Worm (Caenorhabditis elegans) whole organism, L4 larva: ENCODE measurements around the gene rsr-2.

Experiments used
- F26F4.8 ChIP-seq: fragments of 200-800 bp; sonication (Bioruptor generic); conservative IDR thresholded peaks from 2 replicates; pipeline ENCODE4 v1.3.6; 2022; ENCODE audit warnings: missing genetic modification characterization, missing compliant biosample characterization
- R02D3.7 ChIP-seq: fragments of 150-350 bp; sonication (generic microtip); optimal IDR thresholded peaks from 3 replicates; lab custom pipeline; 2014; ENCODE audit warnings: missing biosample characterization, missing genetic modification characterization
- T20F7.1 ChIP-seq: fragments of 200-800 bp; sonication (Bioruptor generic); optimal IDR thresholded peaks from 2 replicates; lab custom pipeline; 2018; ENCODE audit warnings: mild to moderate bottlenecking, missing genetic modification characterization, missing compliant biosample characterization
- T26A8.4 ChIP-seq: fragments of 200-800 bp; sonication (Bioruptor generic); IDR thresholded peaks from 2 replicates; pipeline ENCODE4 v1.3.6; 2022; ENCODE audit warnings: missing genetic modification characterization, missing compliant biosample characterization
- Y75B8A.6 ChIP-seq: fragments of 200-800 bp; sonication (Bioruptor generic); IDR thresholded peaks from 2 replicates; pipeline ENCODE4 v1.3.6; 2022; ENCODE audit warnings: missing genetic modification reagents, missing genetic modification characterization, missing compliant biosample characterization
- aha-1 ChIP-seq: fragments of 150-350 bp; peaks from one replicate; lab custom pipeline; 2014; ENCODE audit warnings: missing biosample characterization, missing genetic modification characterization
- ama-1 ChIP-seq: fragments of 150-350 bp; optimal IDR thresholded peaks from 2 replicates; lab custom pipeline; 2014; ENCODE audit warnings: inconsistent platforms, mixed read lengths
- attf-4 ChIP-seq: sonication (generic microtip); optimal IDR thresholded peaks from 3 replicates; lab custom pipeline; 2017; ENCODE audit warnings: missing biosample characterization, missing genetic modification characterization
- ceh-20 ChIP-seq: fragments of 200-800 bp; sonication (Bioruptor generic); IDR thresholded peaks from 2 replicates; pipeline ENCODE4 v1.3.6; 2022; ENCODE audit warnings: missing genetic modification reagents, missing genetic modification characterization, missing compliant biosample characterization
- ceh-28 ChIP-seq: fragments of 150-350 bp; optimal IDR thresholded peaks from 2 replicates; lab custom pipeline; 2014; ENCODE audit warnings: missing biosample characterization, missing genetic modification reagents, missing genetic modification characterization
- ceh-32 ChIP-seq: sonication (generic microtip); optimal IDR thresholded peaks from 2 replicates; lab custom pipeline; 2016; ENCODE audit warnings: mild to moderate bottlenecking, missing genetic modification characterization, missing compliant biosample characterization; ENCODE audit not compliant: poor library complexity
- ctbp-1 ChIP-seq: fragments of 200-800 bp; sonication (Bioruptor generic); IDR thresholded peaks from 2 replicates; pipeline ENCODE4 v1.3.6; 2022; ENCODE audit warnings: missing genetic modification reagents, missing genetic modification characterization, missing compliant biosample characterization
- dpl-1 ChIP-seq: fragments of 150-350 bp; optimal IDR thresholded peaks from 2 replicates; lab custom pipeline; 2014; ENCODE audit warnings: missing biosample characterization, missing genetic modification reagents, missing genetic modification characterization
- egl-43 ChIP-seq: fragments of 200-800 bp; sonication (Bioruptor generic); IDR thresholded peaks from 2 replicates; pipeline ENCODE4 v1.3.6; 2022; ENCODE audit warnings: missing genetic modification reagents, missing genetic modification characterization, missing compliant biosample characterization
- gei-8 ChIP-seq: fragments of 200-800 bp; sonication (Bioruptor generic); optimal IDR thresholded peaks from 2 replicates; lab custom pipeline; 2018; ENCODE audit warnings: mild to moderate bottlenecking, missing genetic modification characterization, missing compliant biosample characterization
- hlh-30 ChIP-seq: sonication (generic microtip); optimal IDR thresholded peaks from 2 replicates; lab custom pipeline; 2017; ENCODE audit warnings: antibody characterized with exemption, mild to moderate bottlenecking, missing genetic modification characterization, missing compliant biosample characterization; ENCODE audit not compliant: insufficient read depth
- hmg-1.1 ChIP-seq: fragments of 200-800 bp; sonication (Bioruptor generic); IDR thresholded peaks from 2 replicates; pipeline ENCODE4 v1.3.6; 2022; ENCODE audit warnings: missing genetic modification reagents, missing genetic modification characterization, missing compliant biosample characterization
- lin-1 ChIP-seq: fragments of 200-800 bp; sonication (Bioruptor generic); IDR thresholded peaks from 2 replicates; pipeline ENCODE4 v1.3.6; 2022; ENCODE audit warnings: missing genetic modification reagents, missing genetic modification characterization, missing compliant biosample characterization
- lin-38 ChIP-seq: fragments of 200-800 bp; sonication (Bioruptor generic); IDR thresholded peaks from 2 replicates; pipeline ENCODE4 v1.3.6; 2022; ENCODE audit warnings: missing genetic modification reagents, missing genetic modification characterization, missing compliant biosample characterization
- lin-39 ChIP-seq: fragments of 150-350 bp; optimal IDR thresholded peaks from 2 replicates; lab custom pipeline; 2014; ENCODE audit warnings: missing biosample characterization, missing genetic modification reagents, missing genetic modification characterization
- lsy-2 ChIP-seq, 2 experiments: fragments of 150-350 bp in 1 of 2; sonication (generic microtip) in 1 of 2; optimal IDR thresholded peaks; 2 replicates each; lab custom pipeline; 2014 to 2017; ENCODE audit warnings: missing biosample characterization in 2 of 2, missing genetic modification characterization in 2 of 2
- mes-2 ChIP-seq: sonication (generic microtip); optimal IDR thresholded peaks from 2 replicates; lab custom pipeline; 2016; ENCODE audit warnings: missing genotype, mild to moderate bottlenecking, missing genetic modification characterization, missing compliant biosample characterization; ENCODE audit not compliant: poor library complexity, severe bottlenecking
- mxl-3 ChIP-seq: fragments of 200-800 bp; sonication (Bioruptor generic); optimal IDR thresholded peaks from 2 replicates; lab custom pipeline; 2018; ENCODE audit warnings: mild to moderate bottlenecking, missing genetic modification characterization, missing compliant biosample characterization
- nhr-102 ChIP-seq: sonication (generic microtip); optimal IDR thresholded peaks from 2 replicates; lab custom pipeline; 2016; ENCODE audit warnings: mild to moderate bottlenecking, missing genetic modification characterization, moderate library complexity, missing compliant biosample characterization
- nhr-11 ChIP-seq: fragments of 150-350 bp; optimal IDR thresholded peaks from 2 replicates; lab custom pipeline; 2014; ENCODE audit warnings: missing biosample characterization, missing genetic modification characterization
- nhr-111 ChIP-seq: fragments of 200-800 bp; sonication (Bioruptor generic); optimal IDR thresholded peaks from 2 replicates; lab custom pipeline; 2018; ENCODE audit warnings: mild to moderate bottlenecking, missing genetic modification characterization, missing compliant biosample characterization
- nhr-25 ChIP-seq: sonication (generic microtip); optimal IDR thresholded peaks from 2 replicates; lab custom pipeline; 2017; ENCODE audit warnings: missing genetic modification characterization, mild to moderate bottlenecking, missing compliant biosample characterization, antibody characterized with exemption, moderate library complexity, borderline replicate concordance; ENCODE audit not compliant: insufficient read depth
- nhr-42 ChIP-seq: fragments of 200-800 bp; sonication (Bioruptor generic); IDR thresholded peaks from 2 replicates; pipeline ENCODE4 v1.3.6; 2022; ENCODE audit warnings: missing genetic modification characterization, missing compliant biosample characterization
- nhr-48 ChIP-seq: sonication (generic microtip); optimal IDR thresholded peaks from 2 replicates; lab custom pipeline; 2016; ENCODE audit warnings: mild to moderate bottlenecking, missing genetic modification characterization, missing compliant biosample characterization
- pqm-1 ChIP-seq: sonication (generic microtip); optimal IDR thresholded peaks from 2 replicates; lab custom pipeline; 2017; ENCODE audit warnings: missing biosample characterization, missing genetic modification characterization
- rbr-2 ChIP-seq: sonication (generic microtip); optimal IDR thresholded peaks from 2 replicates; lab custom pipeline; 2016; ENCODE audit warnings: missing genotype, missing genetic modification characterization, missing compliant biosample characterization
- sdz-12 ChIP-seq: fragments of 200-800 bp; sonication (Bioruptor generic); optimal IDR thresholded peaks from 2 replicates; lab custom pipeline; 2018; ENCODE audit warnings: mild to moderate bottlenecking, missing genetic modification characterization, missing compliant biosample characterization
- set-16 ChIP-seq: fragments of 200-800 bp; sonication (Bioruptor generic); IDR thresholded peaks from 2 replicates; pipeline ENCODE4 v1.3.6; 2022; ENCODE audit warnings: missing genetic modification reagents, missing genetic modification characterization, missing compliant biosample characterization
- tra-1 ChIP-seq: fragments of 200-800 bp; sonication (Bioruptor generic); IDR thresholded peaks from 2 replicates; pipeline ENCODE4 v1.3.6; 2022; ENCODE audit warnings: missing genetic modification reagents, missing genetic modification characterization, missing compliant biosample characterization
- unc-39 ChIP-seq: sonication (generic microtip); optimal IDR thresholded peaks from 2 replicates; lab custom pipeline; 2017; ENCODE audit warnings: missing biosample characterization, missing genetic modification characterization
- unc-62 ChIP-seq, 3 experiments: fragments of 150-350 bp in 1 of 3; sonication (generic microtip); optimal IDR thresholded peaks in 2 of 3; peaks in 1 of 3; 1 replicate in 1 of 3; 2 replicates in 2 of 3; lab custom pipeline; 2014 to 2017; ENCODE audit warnings: missing biosample characterization in 3 of 3, missing genetic modification characterization in 3 of 3, missing genetic modification reagents in 3 of 3, missing genotype in 1 of 3

rsr-2 gene

DNA sequence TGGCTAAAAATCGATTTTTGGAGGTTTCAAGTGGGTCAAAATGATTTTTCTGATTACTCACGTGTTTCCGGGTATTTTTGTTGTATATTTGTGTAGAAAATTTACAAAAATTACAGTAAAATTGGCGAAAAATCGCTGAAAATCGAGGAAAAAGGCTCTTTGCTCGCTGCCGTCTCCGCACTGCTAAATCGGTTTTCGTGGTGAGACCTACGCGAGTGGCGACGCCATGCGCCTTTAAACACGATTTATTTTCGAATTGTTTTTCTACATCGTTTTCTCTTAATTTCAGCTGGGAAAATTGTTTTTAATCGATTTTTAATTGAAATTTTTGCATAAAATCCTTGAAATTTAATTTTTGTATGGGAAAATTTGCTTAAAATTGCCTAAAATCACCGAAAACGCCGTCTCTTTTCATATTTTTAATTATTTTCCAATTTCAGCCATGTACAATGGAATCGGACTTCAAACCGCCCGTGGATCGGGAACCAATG lies at the start of gene rsr-2, which contains the start of gene pqn-87:
Gene rsr-2 (plus strand): TSS at position 441 of the 491 bp plus-strand sequence.
Gene pqn-87 (minus strand): TSS at position 171 of the 491 bp plus-strand sequence.
- TF ChIP-seq lin-38 (GFP tag; lab: Robert Waterston, UW) (0 out of 2 replicates have a peak, but pooled peaks have one; percentile 19), mes-2 (tag; lab: Kevin White, UChicago) (peak; percentile 59), attf-4 (tag; lab: Kevin White, UChicago) (no peak), nhr-25 (tag; lab: Kevin White, UChicago) (no peak), egl-43 (no peak), gei-8 (GFP tag; lab: Kevin White, UChicago) (no peak), tra-1 (GFP tag; lab: Robert Waterston, UW) (no peak), rbr-2 (tag; lab: Kevin White, UChicago) (peak; percentile 23), dpl-1 (GFP tag; lab: Kevin White, UChicago) (peak; percentile 48), mxl-3 (no peak), hmg-1.1 (GFP tag; lab: Robert Waterston, UW) (0 out of 2 replicates have a peak, but pooled peaks have one; percentile 42), R02D3.7 (tag; lab: Kevin White, UChicago) (no peak), unc-62 (GFP tag; optimal IDR thresholded peaks at IDR 0.05 in 1 of 2; lab: Kevin White, UChicago) (no peak), unc-62 (tag; optimal IDR thresholded peaks at IDR 0.05; lab: Kevin White, UChicago) (no peak), aha-1 (peak; percentile 38), lsy-2 (tag; optimal IDR thresholded peaks at IDR 0.05; lab: Kevin White, UChicago) (peak in 1 of 2 experiments; percentile 53), hlh-30 (tag; lab: Kevin White, UChicago) (peak; percentile 32), lin-1 (no peak)

- TF ChIP-seq F26F4.8 (GFP tag; lab: Robert Waterston, UW), result no peak
- no peak for TF ChIP-seq Y75B8A.6 (GFP tag; lab: Robert Waterston, UW)
- TF ChIP-seq lin-39 (tag; lab: Kevin White, UChicago), result no peak
- TF ChIP-seq T26A8.4, result peak; percentile 22
- no peak for TF ChIP-seq unc-39
- TF ChIP-seq nhr-11, result no peak
- no peak for TF ChIP-seq T20F7.1
- no peak for TF ChIP-seq nhr-102 (tag; lab: Kevin White, UChicago)
- TF ChIP-seq egl-43, result peak; percentile 56; the same call in 1 of the 2 replicates
- no peak for TF ChIP-seq nhr-48 (tag; lab: Kevin White, UChicago)
- TF ChIP-seq nhr-42, result no peak
- TF ChIP-seq nhr-111 (GFP tag; lab: Kevin White, UChicago), result no peak
- no peak for TF ChIP-seq pqm-1 (tag; lab: Kevin White, UChicago)
- TF ChIP-seq ama-1 (lab: Kevin White, UChicago), result no peak
- TF ChIP-seq sdz-12 (GFP tag; lab: Kevin White, UChicago), result no peak
- TF ChIP-seq set-16 (GFP tag; lab: Robert Waterston, UW), result peak; percentile 97
These were observed 49.8 kb upstream of the rsr-2 start for ce11 chrII:12175398-12175797.

- TF ChIP-seq ctbp-1 (GFP tag; lab: Robert Waterston, UW) (no peak), sdz-12 (GFP tag; lab: Kevin White, UChicago) (no peak), ceh-32 (tag; lab: Kevin White, UChicago) (no peak), ceh-28 (peak; percentile 93), ceh-20 (GFP tag; lab: Robert Waterston, UW) (no peak)
- TF ChIP-seq, all 104 proteins: peak for 1
These were observed 48.6 kb upstream of the rsr-2 start for ce11 chrII:12176521-12176920.
